Worm (Caenorhabditis elegans): ENCODE data around the gene C41H7.2.

ce11 chrII:3053689-3054088 lies 39.1 kb downstream of the C41H7.2 start:
- TF ChIP-seq zag-1 (tag; optimal IDR thresholded peaks at IDR 0.05) = no peak
- TF ChIP-seq ama-1 (optimal IDR thresholded peaks at IDR 0.05) = no peak
- TF ChIP-seq unc-62 (GFP tag; optimal IDR thresholded peaks at IDR 0.05 in 1 of 2) = no peak
- TF ChIP-seq unc-62 (tag; optimal IDR thresholded peaks at IDR 0.05) = no peak
- TF ChIP-seq nhr-28 (tag; optimal IDR thresholded peaks at IDR 0.05) = no peak
- no peak for TF ChIP-seq T20F7.1 (GFP tag; optimal IDR thresholded peaks at IDR 0.05)
- no peak for TF ChIP-seq daf-8 (GFP tag; IDR thresholded peaks at IDR 0.05)
- TF ChIP-seq pqm-1 (tag; optimal IDR thresholded peaks at IDR 0.05) = no peak
- no peak for TF ChIP-seq nhr-41 (GFP tag; IDR thresholded peaks at IDR 0.05)

All from whole organism, L4 larva.